Worm (Caenorhabditis elegans) whole organism, late embryonic: Measurements from ENCODE around the gene D1046.16.

Experiments used
- F13H6.1 ChIP-seq: sonication (generic microtip); optimal IDR thresholded peaks from 2 replicates; lab custom pipeline; 2016; ENCODE audit warnings: missing genetic modification characterization, missing compliant biosample characterization
- Y22D7AL.16 ChIP-seq: sonication (generic microtip); optimal IDR thresholded peaks from 2 replicates; lab custom pipeline; 2016; ENCODE audit warnings: missing genetic modification characterization, missing compliant biosample characterization
- ama-1 ChIP-seq: fragments of 150-350 bp; optimal IDR thresholded peaks from 2 replicates; lab custom pipeline; 2014
- ceh-18 ChIP-seq: sonication (generic microtip); optimal IDR thresholded peaks from 2 replicates; lab custom pipeline; 2016; ENCODE audit warnings: missing genetic modification characterization, missing compliant biosample characterization
- ceh-2 ChIP-seq: sonication (generic microtip); optimal IDR thresholded peaks from 2 replicates; lab custom pipeline; 2016; ENCODE audit warnings: missing genotype, missing genetic modification characterization, missing compliant biosample characterization
- ceh-22 ChIP-seq: sonication (generic microtip); optimal IDR thresholded peaks from 2 replicates; lab custom pipeline; 2017; ENCODE audit warnings: missing biosample characterization, missing genetic modification characterization
- ceh-24 ChIP-seq: sonication (generic microtip); optimal IDR thresholded peaks from 2 replicates; lab custom pipeline; 2016; ENCODE audit warnings: mild to moderate bottlenecking, missing genetic modification characterization, missing compliant biosample characterization
- ceh-31 ChIP-seq: sonication (generic microtip); optimal IDR thresholded peaks from 2 replicates; lab custom pipeline; 2016; ENCODE audit warnings: missing genetic modification characterization, missing compliant biosample characterization
- ceh-48 ChIP-seq: sonication (generic microtip); optimal IDR thresholded peaks from 2 replicates; lab custom pipeline; 2016; ENCODE audit warnings: missing genetic modification characterization, inconsistent platforms, missing compliant biosample characterization
- che-1 ChIP-seq: sonication (generic microtip); optimal IDR thresholded peaks from 2 replicates; lab custom pipeline; 2016; ENCODE audit warnings: mild to moderate bottlenecking, missing genetic modification characterization, missing compliant biosample characterization
- dmd-4 ChIP-seq: sonication (generic microtip); optimal IDR thresholded peaks from 2 replicates; lab custom pipeline; 2016; ENCODE audit warnings: borderline replicate concordance, missing genetic modification characterization, missing compliant biosample characterization
- dve-1 ChIP-seq: sonication (generic microtip); optimal IDR thresholded peaks from 2 replicates; lab custom pipeline; 2017; ENCODE audit warnings: antibody characterized with exemption, mild to moderate bottlenecking, missing genetic modification characterization, missing compliant biosample characterization
- fkh-10 ChIP-seq: fragments of 150-350 bp; optimal IDR thresholded peaks from 2 replicates; lab custom pipeline; 2014; ENCODE audit warnings: missing biosample characterization, missing genetic modification reagents, missing genetic modification characterization
- fkh-6 ChIP-seq: sonication (generic microtip); optimal IDR thresholded peaks from 2 replicates; lab custom pipeline; 2016; ENCODE audit warnings: missing genetic modification characterization, missing compliant biosample characterization
- hlh-15 ChIP-seq: sonication (generic microtip); optimal IDR thresholded peaks from 2 replicates; lab custom pipeline; 2016; ENCODE audit warnings: missing genetic modification characterization, missing compliant biosample characterization
- hlh-30 ChIP-seq: sonication (generic microtip); optimal IDR thresholded peaks from 2 replicates; lab custom pipeline; 2017; ENCODE audit warnings: antibody characterized with exemption, missing genetic modification characterization, missing compliant biosample characterization; ENCODE audit not compliant: insufficient read depth
- lim-6 ChIP-seq: sonication (generic microtip); optimal IDR thresholded peaks from 2 replicates; lab custom pipeline; 2016; ENCODE audit warnings: missing genetic modification characterization, missing compliant biosample characterization
- lin-11 ChIP-seq: fragments of 200-800 bp; sonication (Bioruptor generic); optimal IDR thresholded peaks from 2 replicates; lab custom pipeline; 2018; ENCODE audit warnings: mild to moderate bottlenecking, missing genetic modification characterization, missing compliant biosample characterization
- nfya-1 ChIP-seq: sonication (generic microtip); optimal IDR thresholded peaks from 2 replicates; lab custom pipeline; 2017; ENCODE audit warnings: missing genetic modification characterization, mild to moderate bottlenecking, missing compliant biosample characterization, antibody characterized with exemption, moderate library complexity
- pat-9 ChIP-seq: fragments of 200-800 bp; sonication (Bioruptor generic); optimal IDR thresholded peaks from 2 replicates; lab custom pipeline; 2018; ENCODE audit warnings: mild to moderate bottlenecking, missing genetic modification characterization, moderate library complexity, missing compliant biosample characterization
- pax-1 ChIP-seq: fragments of 150-350 bp; optimal IDR thresholded peaks from 2 replicates; lab custom pipeline; 2014; ENCODE audit warnings: missing biosample characterization, missing genetic modification characterization
- pha-2 ChIP-seq: sonication (generic microtip); optimal IDR thresholded peaks from 2 replicates; lab custom pipeline; 2017; ENCODE audit warnings: mild to moderate bottlenecking, missing genetic modification characterization, missing compliant biosample characterization
- pha-4 ChIP-seq: fragments of 150-350 bp; optimal IDR thresholded peaks from 2 replicates; lab custom pipeline; 2018; ENCODE audit warnings: missing biosample characterization, missing genetic modification reagents, missing genetic modification characterization
- pros-1 ChIP-seq: fragments of 150-350 bp; optimal IDR thresholded peaks from 2 replicates; lab custom pipeline; 2014; ENCODE audit warnings: missing biosample characterization, missing genetic modification reagents, missing genetic modification characterization
- rnt-1 ChIP-seq: sonication (generic microtip); optimal IDR thresholded peaks from 2 replicates; lab custom pipeline; 2016; ENCODE audit warnings: missing genetic modification characterization, missing compliant biosample characterization
- sox-2 ChIP-seq: fragments of 200-800 bp; sonication (Bioruptor generic); IDR thresholded peaks from 2 replicates; pipeline ENCODE4 v1.3.6; 2022; ENCODE audit warnings: missing genetic modification reagents, missing genetic modification characterization, missing compliant biosample characterization
- syd-9 ChIP-seq: sonication (generic microtip); optimal IDR thresholded peaks from 2 replicates; lab custom pipeline; 2016; ENCODE audit warnings: mild to moderate bottlenecking, missing genetic modification characterization, moderate library complexity, missing compliant biosample characterization
- tbx-2 ChIP-seq: sonication (generic microtip); optimal IDR thresholded peaks from 2 replicates; lab custom pipeline; 2016; ENCODE audit warnings: missing genetic modification characterization, missing compliant biosample characterization
- tbx-7 ChIP-seq: sonication (generic microtip); optimal IDR thresholded peaks from 2 replicates; lab custom pipeline; 2016; ENCODE audit warnings: missing genotype, missing genetic modification characterization, missing compliant biosample characterization
- ttx-3 ChIP-seq: sonication (generic microtip); optimal IDR thresholded peaks from 2 replicates; lab custom pipeline; 2016; ENCODE audit warnings: missing genetic modification reagents, missing genetic modification characterization, missing compliant biosample characterization
- unc-42 ChIP-seq: sonication (generic microtip); optimal IDR thresholded peaks from 2 replicates; lab custom pipeline; 2016; ENCODE audit warnings: missing genotype, missing genetic modification characterization, missing compliant biosample characterization
- unc-55 ChIP-seq: sonication (generic microtip); optimal IDR thresholded peaks from 2 replicates; lab custom pipeline; 2017; ENCODE audit warnings: missing biosample characterization, missing genetic modification reagents, missing genetic modification characterization
- zip-5 ChIP-seq: sonication (generic microtip); optimal IDR thresholded peaks from 2 replicates; lab custom pipeline; 2016; ENCODE audit warnings: missing genetic modification characterization, missing compliant biosample characterization
- ztf-16 ChIP-seq: sonication (generic microtip); optimal IDR thresholded peaks from 2 replicates; lab custom pipeline; 2017; ENCODE audit warnings: missing genetic modification characterization, missing compliant biosample characterization

The D1046.16 gene

DNA sequence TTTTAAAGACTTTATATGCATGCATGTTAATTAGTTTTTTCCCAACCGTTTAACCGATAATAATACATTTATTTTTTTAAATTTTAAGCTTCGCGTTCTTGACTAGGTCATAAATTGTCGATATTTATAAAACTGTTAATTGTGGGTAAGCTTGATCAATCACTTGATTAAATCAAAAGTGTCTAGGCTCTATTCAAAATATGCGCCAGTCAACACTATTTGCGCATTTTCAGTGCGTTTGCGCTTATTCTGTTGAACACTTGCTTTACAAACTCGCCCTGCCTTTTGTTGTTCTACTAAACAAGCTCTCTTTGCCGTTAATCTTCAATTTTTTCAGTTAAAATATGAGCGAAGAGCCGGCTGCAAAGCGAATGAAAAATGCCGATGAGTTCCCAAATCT is 30.8 kb upstream of the D1046.16 start, which contains the start of gene spr-2 (continued):
- no peak for TF ChIP-seq sox-2
- no peak for TF ChIP-seq tbx-7 (tag; lab: Kevin White, UChicago)
- no peak for TF ChIP-seq dve-1
- peak; percentile 85 for TF ChIP-seq unc-42
- TF ChIP-seq ceh-48 (tag; lab: Kevin White, UChicago) = no peak
- TF ChIP-seq pha-4 (tag; lab: Kevin White, UChicago) = no peak
- TF ChIP-seq pha-2 (tag; lab: Kevin White, UChicago) = no peak
- TF ChIP-seq ttx-3 = no peak
- no peak for TF ChIP-seq fkh-6 (tag; lab: Kevin White, UChicago)
- no peak for TF ChIP-seq syd-9 (tag; lab: Kevin White, UChicago)
- TF ChIP-seq ceh-2 (tag; lab: Kevin White, UChicago) = no peak
- TF ChIP-seq tbx-2 (tag; lab: Kevin White, UChicago) = no peak
- TF ChIP-seq lin-11 (tag; lab: Kevin White, UChicago) = no peak
- TF ChIP-seq pat-9 (tag; lab: Kevin White, UChicago) = no peak
- TF ChIP-seq ceh-24 (tag; lab: Kevin White, UChicago) = no peak
- TF ChIP-seq pros-1 (tag; lab: Kevin White, UChicago) = no peak
- no peak for TF ChIP-seq F13H6.1
- peak; percentile 8 for TF ChIP-seq fkh-10 (GFP tag; lab: Kevin White, UChicago)
- TF ChIP-seq unc-55 (GFP tag; lab: Kevin White, UChicago) = no peak

DNA sequence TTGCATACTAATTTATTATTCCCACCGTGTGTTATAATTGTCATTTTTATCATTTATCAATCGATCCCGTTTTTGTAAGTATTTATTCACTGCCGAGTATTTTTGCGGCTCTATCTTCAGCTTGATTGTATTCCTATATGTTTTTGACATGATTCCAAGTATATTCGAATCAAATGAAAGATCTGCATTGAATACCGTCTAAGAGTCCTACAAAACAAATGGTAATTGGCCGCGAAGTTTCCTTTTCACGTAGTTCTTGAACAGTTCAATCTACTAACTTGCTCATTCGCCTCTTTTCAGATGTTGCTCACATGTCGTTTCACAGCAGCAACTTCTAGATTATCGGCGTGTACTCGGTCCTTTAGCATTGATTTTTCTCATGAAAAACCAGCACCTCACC is 29.4 kb upstream of the D1046.16 start, which contains the start of gene C27B7.2:
TSS of gene C27B7.2 (plus strand) at position 301 of the 400 bp plus-strand sequence.
- TF ChIP-seq pax-1 (tag; lab: Kevin White, UChicago) (no peak), dve-1 (no peak), tbx-7 (tag; lab: Kevin White, UChicago) (no peak), pat-9 (tag; lab: Kevin White, UChicago) (no peak), rnt-1 (tag; lab: Kevin White, UChicago) (no peak), nfya-1 (tag; lab: Kevin White, UChicago) (no peak), Y22D7AL.16 (tag; lab: Kevin White, UChicago) (no peak)

DNA sequence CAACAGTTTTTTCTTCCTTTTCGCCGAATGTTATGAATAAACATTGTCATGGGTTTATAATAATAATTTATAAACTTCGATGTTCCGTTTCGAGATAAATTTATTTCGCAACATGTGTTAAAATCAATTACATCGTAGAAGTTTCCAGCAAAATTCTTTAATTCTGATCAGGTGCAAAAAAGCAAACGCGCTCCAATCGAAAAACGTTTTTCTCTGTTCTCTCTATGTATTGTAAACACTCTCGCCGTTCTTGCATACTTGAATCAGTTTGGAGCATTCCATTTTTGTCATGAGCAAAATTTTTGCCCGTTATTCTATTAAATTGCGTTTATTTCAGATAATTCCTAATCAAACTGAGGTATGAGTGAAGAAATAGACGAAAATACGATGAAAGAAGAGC is 28.2 kb upstream of the D1046.16 start, which contains the start of gene rad-54.L2:
TSS of gene rad-54.L2 (plus strand) at position 332 of the 400 bp plus-strand sequence.
- TF ChIP-seq unc-55 (GFP tag; lab: Kevin White, UChicago) = peak; percentile 62
- TF ChIP-seq hlh-30 (tag; lab: Kevin White, UChicago) = peak; percentile 55
- TF ChIP-seq lin-11 (tag; lab: Kevin White, UChicago) = no peak
- peak; percentile 46 for TF ChIP-seq pax-1 (tag; lab: Kevin White, UChicago)
- TF ChIP-seq nfya-1 (tag; lab: Kevin White, UChicago) = peak; percentile 0
- TF ChIP-seq dmd-4 (tag; lab: Kevin White, UChicago) = no peak
- TF ChIP-seq ceh-31 = peak; percentile 40

DNA sequence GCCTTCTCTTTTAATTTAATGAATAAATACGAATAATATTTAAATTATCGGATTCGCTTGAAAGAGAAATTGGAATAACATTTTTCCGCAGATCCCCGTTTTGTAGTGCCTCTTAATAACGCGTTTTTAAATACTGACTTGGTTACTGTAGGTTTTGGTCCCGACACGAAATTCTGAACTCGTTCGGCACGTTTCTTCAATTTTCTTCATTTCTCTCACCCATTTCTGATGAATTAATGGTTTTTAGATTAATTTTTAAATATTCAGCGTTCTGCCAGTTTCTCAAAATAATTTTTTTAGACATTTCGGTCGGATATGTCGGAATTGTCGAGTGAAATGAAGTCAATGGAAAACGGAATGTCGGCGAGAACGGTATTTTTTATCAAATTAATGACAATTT is 20.6 kb upstream of the D1046.16 start, which contains the start of gene C27B7.5:
TSS of gene C27B7.5 (plus strand) at position 301 of the 400 bp plus-strand sequence.
- TF ChIP-seq pros-1 (tag; lab: Kevin White, UChicago) (no peak), ceh-22 (tag; lab: Kevin White, UChicago) (no peak), ceh-48 (tag; lab: Kevin White, UChicago) (no peak), ztf-16 (tag; lab: Kevin White, UChicago) (no peak), tbx-2 (tag; lab: Kevin White, UChicago) (no peak), lim-6 (tag; lab: Kevin White, UChicago) (no peak), fkh-10 (GFP tag; lab: Kevin White, UChicago) (no peak), zip-5 (tag; lab: Kevin White, UChicago) (no peak), che-1 (tag; lab: Kevin White, UChicago) (no peak), ama-1 (lab: Kevin White, UChicago) (no peak), ceh-18 (tag; lab: Kevin White, UChicago) (no peak)

DNA sequence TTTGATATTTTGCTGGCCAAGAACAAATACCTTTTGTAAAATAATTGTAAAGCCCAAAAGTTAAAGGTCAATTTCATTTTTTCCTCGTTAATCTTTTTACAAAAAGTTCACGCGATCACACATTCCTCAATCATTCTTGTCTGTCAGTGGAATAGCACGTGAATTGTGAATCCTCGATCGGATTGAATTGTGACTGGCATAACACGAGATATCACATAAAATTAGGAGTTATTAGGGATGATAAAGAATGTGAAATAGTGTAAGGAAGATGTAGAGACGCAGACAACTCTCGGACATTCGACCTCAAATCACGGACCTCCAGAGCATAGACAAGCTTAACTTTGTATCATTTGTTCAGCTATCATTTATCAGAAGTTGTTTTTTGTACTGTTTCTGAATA is 15.8 kb upstream of the D1046.16 start, which contains the start of gene C27B7.6:
TSS of gene C27B7.6 (minus strand) at position 182 of the 400 bp plus-strand sequence.
- peak; percentile 69 for TF ChIP-seq unc-55 (GFP tag; lab: Kevin White, UChicago)
- TF ChIP-seq hlh-15 = no peak
